Worm (Caenorhabditis elegans) whole organism, midembryonic: ENCODE results near the gene irld-64.
A peak's percentile ranks its signal among the peaks of the same experiment; 100 is the strongest.

ENCODE experiments used
- T22C8.4 ChIP-seq: fragments of 200-800 bp; sonication (Bioruptor generic); IDR thresholded peaks from 2 replicates; pipeline ENCODE4 v1.3.6; 2022; ENCODE audit warnings: missing genetic modification characterization, missing compliant biosample characterization
- cog-1 ChIP-seq: sonication (generic microtip); optimal IDR thresholded peaks from 2 replicates; lab custom pipeline; 2016; ENCODE audit warnings: missing genetic modification characterization, missing compliant biosample characterization
- flt-1 ChIP-seq: fragments of 200-800 bp; sonication (Bioruptor generic); IDR thresholded peaks from 2 replicates; pipeline ENCODE4 v1.3.6; 2022; ENCODE audit warnings: missing genetic modification characterization, missing compliant biosample characterization
- klf-2 ChIP-seq: fragments of 200-800 bp; sonication (Bioruptor generic); conservative IDR thresholded peaks from 2 replicates; pipeline ENCODE4 v1.3.6; 2022; ENCODE audit warnings: missing genetic modification reagents, missing genetic modification characterization, missing compliant biosample characterization
- med-1 ChIP-seq: sonication (generic microtip); optimal IDR thresholded peaks from 2 replicates; lab custom pipeline; 2017; ENCODE audit warnings: missing genetic modification characterization, mild to moderate bottlenecking, missing compliant biosample characterization, antibody characterized with exemption, missing genetic modification reagents; ENCODE audit not compliant: insufficient read depth
- ref-1 ChIP-seq: fragments of 200-800 bp; sonication (Bioruptor generic); conservative IDR thresholded peaks from 2 replicates; pipeline ENCODE4 v1.3.6; 2022; ENCODE audit warnings: missing genetic modification reagents, missing genetic modification characterization, missing compliant biosample characterization
- tab-1 ChIP-seq: fragments of 200-800 bp; sonication (Bioruptor generic); IDR thresholded peaks from 2 replicates; pipeline ENCODE4 v1.3.6; 2022; ENCODE audit warnings: missing genetic modification characterization, missing compliant biosample characterization
- ztf-23 ChIP-seq: fragments of 200-800 bp; sonication (Bioruptor generic); IDR thresholded peaks from 2 replicates; pipeline ENCODE4 v1.3.6; 2022; ENCODE audit warnings: missing genetic modification reagents, missing genetic modification characterization, missing compliant biosample characterization
- ztf-29 ChIP-seq: fragments of 200-800 bp; sonication (Bioruptor generic); IDR thresholded peaks from 2 replicates; pipeline ENCODE4 v1.3.6; 2022; ENCODE audit warnings: missing genetic modification reagents, missing genetic modification characterization, missing compliant biosample characterization

ce11 chrII:2973940-2974402, 43.6 kb upstream of the irld-64 start:
- TF ChIP-seq tab-1 (GFP tag; lab: Robert Waterston, UW) (no peak), ref-1 (GFP tag; lab: Robert Waterston, UW) (0 out of 2 replicates have a peak, but pooled peaks have one; percentile 11), med-1 (GFP tag; lab: Kevin White, UChicago) (no peak), flt-1 (GFP tag; lab: Robert Waterston, UW) (peak; percentile 79), ztf-29 (GFP tag; lab: Robert Waterston, UW) (no peak), cog-1 (tag; lab: Kevin White, UChicago) (peak; percentile 67), T22C8.4 (GFP tag; lab: Robert Waterston, UW) (no peak), klf-2 (GFP tag; lab: Robert Waterston, UW) (no peak), ztf-23 (peak; percentile 68; the same call in 1 of the 2 replicates)
